Worm (Caenorhabditis elegans): ENCODE measurements around the gene W02G9.4.
"Not testable (repeated sequence)": the region's sequence is repeated elsewhere in the genome, so short reads cannot be mapped to it uniquely, and the experiment has no call there.

Gene W02G9.4

ce11 chrV:2666600-2666999, at the start of gene W02G9.4:
Gene W02G9.4 (plus strand): TSS chrV:2666900.
- no peak for TF ChIP-seq W03F9.2 (tag; optimal IDR thresholded peaks at IDR 0.05)
- TF ChIP-seq him-1 (tag; optimal IDR thresholded peaks at IDR 0.05) = no peak
- TF ChIP-seq dao-5 (tag; optimal IDR thresholded peaks at IDR 0.05) = no peak

- TF ChIP-seq dao-5 (tag; optimal IDR thresholded peaks at IDR 0.05) (no peak), him-1 (tag; optimal IDR thresholded peaks at IDR 0.05) (no peak), W03F9.2 (tag; optimal IDR thresholded peaks at IDR 0.05) (no peak)
These were observed 49.2 kb upstream of the W02G9.4 start for ce11 chrV:2617499-2617898.

ce11 chrV:2621879-2622278, 44.8 kb upstream of the W02G9.4 start, which contains the start of gene srh-271:
Gene srh-271 (minus strand): TSS chrV:2621979.
- TF ChIP-seq dao-5 (tag; optimal IDR thresholded peaks at IDR 0.05) = no peak
- TF ChIP-seq W03F9.2 (tag; optimal IDR thresholded peaks at IDR 0.05) = no peak
- no peak for TF ChIP-seq him-1 (tag; optimal IDR thresholded peaks at IDR 0.05)

- TF ChIP-seq W03F9.2 (tag; optimal IDR thresholded peaks at IDR 0.05) = no peak
- no peak for TF ChIP-seq him-1 (tag; optimal IDR thresholded peaks at IDR 0.05)
- no peak for TF ChIP-seq dao-5 (tag; optimal IDR thresholded peaks at IDR 0.05)
These were observed 42.9 kb upstream of the W02G9.4 start for ce11 chrV:2623765-2624164.

ce11 chrV:2625360-2625759, 41.3 kb upstream of the W02G9.4 start, which contains the start of gene sknr-1:
Gene sknr-1 (minus strand): TSS chrV:2625460.
- TF ChIP-seq dao-5, W03F9.2, him-1 (tag; optimal IDR thresholded peaks at IDR 0.05): not testable (repeated sequence)

ce11 chrV:2638545-2638944, 28.2 kb upstream of the W02G9.4 start, which contains the start of gene W02H5.19:
Gene W02H5.19 (plus strand): TSS chrV:2638890.
- TF ChIP-seq W03F9.2 (tag; optimal IDR thresholded peaks at IDR 0.05) = peak; percentile 82
- TF ChIP-seq dao-5 (tag; optimal IDR thresholded peaks at IDR 0.05) = no peak
- peak; percentile 28 for TF ChIP-seq him-1 (tag; optimal IDR thresholded peaks at IDR 0.05)

DNA sequence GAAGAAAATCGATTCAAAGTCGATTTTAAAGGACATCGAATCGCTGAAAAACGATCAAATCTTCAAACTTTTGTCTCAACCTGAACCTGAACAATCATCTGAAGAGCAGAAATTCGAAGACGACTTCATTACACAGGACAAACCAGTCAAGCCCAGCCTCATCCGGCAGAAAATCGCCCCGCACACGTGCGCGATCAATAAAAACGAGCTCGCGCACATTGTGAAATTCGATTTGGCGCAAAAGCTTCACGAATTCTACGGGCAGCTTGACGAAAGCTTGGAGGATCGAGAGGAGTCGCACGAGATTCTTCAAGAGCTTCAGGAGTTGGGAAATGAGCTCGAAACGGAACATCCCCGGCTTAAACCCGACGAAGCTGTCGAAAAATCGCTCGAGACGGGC, 27.7 kb upstream of the W02G9.4 start, which contains the start of gene W02H5.2:
Gene W02H5.2, plus strand, starts transcription at position 301 of the 400 bp plus-strand sequence.
- TF ChIP-seq him-1 (tag; optimal IDR thresholded peaks at IDR 0.05) = no peak
- no peak for TF ChIP-seq W03F9.2 (tag; optimal IDR thresholded peaks at IDR 0.05)
- TF ChIP-seq dao-5 (tag; optimal IDR thresholded peaks at IDR 0.05) = no peak

- TF ChIP-seq dao-5 (tag; optimal IDR thresholded peaks at IDR 0.05) (no peak), him-1 (tag; optimal IDR thresholded peaks at IDR 0.05) (no peak), W03F9.2 (tag; optimal IDR thresholded peaks at IDR 0.05) (no peak)
These were observed 27.2 kb upstream of the W02G9.4 start for ce11 chrV:2639506-2639905.

- TF ChIP-seq W03F9.2 (tag; optimal IDR thresholded peaks at IDR 0.05) = no peak
- no peak for TF ChIP-seq him-1 (tag; optimal IDR thresholded peaks at IDR 0.05)
These were observed 20.6 kb upstream of the W02G9.4 start for ce11 chrV:2646067-2646466.

DNA sequence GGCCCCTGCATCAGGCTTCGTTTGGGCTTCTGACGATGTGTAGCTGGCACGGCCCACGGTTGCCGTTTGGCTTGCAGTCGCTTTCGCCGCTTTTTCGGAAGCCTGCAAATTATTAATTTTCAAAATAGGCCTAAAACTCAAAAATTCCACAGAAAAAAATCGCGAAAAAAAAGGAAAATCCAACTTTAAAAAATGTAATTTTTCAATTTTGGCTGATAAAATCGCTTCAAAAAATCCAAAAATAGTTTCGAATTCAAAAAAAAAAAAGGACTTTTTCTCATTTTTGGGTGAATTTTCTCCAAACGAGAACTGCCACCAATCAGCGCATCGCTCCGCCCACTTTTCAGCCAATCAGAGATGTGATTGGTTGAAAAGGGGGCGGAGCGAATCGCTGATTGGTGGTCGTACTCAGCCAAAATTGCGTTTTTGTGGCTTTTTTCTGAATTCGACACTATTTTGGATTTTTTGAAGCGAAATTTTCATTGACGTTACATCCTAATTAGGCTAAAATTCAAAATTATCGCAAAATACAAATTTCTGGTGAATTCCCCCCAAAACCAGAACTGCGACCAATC, 19.4 kb upstream of the W02G9.4 start:
- TF ChIP-seq dao-5 (tag; optimal IDR thresholded peaks at IDR 0.05) = no peak
- no peak for TF ChIP-seq W03F9.2 (tag; optimal IDR thresholded peaks at IDR 0.05)
- TF ChIP-seq him-1 (tag; optimal IDR thresholded peaks at IDR 0.05) = no peak

ce11 chrV:2650980-2651379, 15.7 kb upstream of the W02G9.4 start:
- no peak for TF ChIP-seq him-1 (tag; optimal IDR thresholded peaks at IDR 0.05)
- no peak for TF ChIP-seq W03F9.2 (tag; optimal IDR thresholded peaks at IDR 0.05)
- no peak for TF ChIP-seq dao-5 (tag; optimal IDR thresholded peaks at IDR 0.05)

DNA sequence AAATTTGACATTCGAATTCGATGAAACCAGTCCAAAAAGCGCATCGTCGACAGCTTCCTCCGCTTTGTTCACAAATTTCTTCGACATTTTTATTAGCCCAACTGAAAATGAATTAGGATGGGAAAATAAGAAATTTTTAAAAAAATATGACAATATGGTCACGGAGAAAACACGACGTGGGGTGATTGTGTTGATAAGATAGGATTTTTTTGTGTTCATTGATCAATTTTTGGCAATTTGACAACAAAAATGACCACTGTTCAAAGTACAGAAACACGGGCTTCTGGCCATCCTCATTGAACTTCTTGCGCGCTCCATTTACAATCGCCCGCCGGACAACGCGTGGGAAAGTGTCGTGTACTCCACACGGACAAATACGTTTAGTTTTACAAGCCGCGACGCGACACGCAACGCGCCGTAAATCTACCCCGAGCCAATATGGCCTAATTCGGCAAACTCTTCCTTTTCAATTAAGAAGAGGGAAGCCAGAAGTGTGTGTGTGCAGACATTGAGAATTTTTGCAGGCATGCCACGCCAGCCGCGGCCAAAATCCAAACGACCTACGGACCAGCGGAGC, 14.1 kb upstream of the W02G9.4 start, which contains the start of the genes W02H5.8 and angl-1:
Gene W02H5.8, minus strand, starts transcription at position 101 of the 577 bp plus-strand sequence.
Gene angl-1, plus strand, starts transcription at position 527 of the 577 bp plus-strand sequence.
- TF ChIP-seq dao-5 (tag; optimal IDR thresholded peaks at IDR 0.05) (no peak), W03F9.2 (tag; optimal IDR thresholded peaks at IDR 0.05) (no peak), him-1 (tag; optimal IDR thresholded peaks at IDR 0.05) (no peak)

DNA sequence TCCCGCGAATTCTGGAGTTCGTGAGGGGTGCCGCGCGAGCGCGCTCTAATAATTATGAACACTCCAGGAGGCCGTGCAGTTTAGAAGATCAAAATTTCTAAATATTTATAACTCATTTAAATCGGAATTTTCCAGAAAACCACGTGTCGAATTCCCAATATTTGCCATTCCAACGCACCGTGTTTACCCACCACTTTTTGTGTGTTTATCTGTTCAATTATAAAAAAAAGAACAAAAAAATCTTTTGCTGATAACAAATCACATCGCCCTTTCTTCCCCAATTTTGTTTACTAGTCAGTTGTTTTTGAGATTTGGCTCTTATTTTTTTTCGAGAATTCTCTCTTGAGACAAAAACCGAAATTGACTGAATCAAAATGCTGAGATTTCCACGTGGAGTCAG, 10.5 kb upstream of the W02G9.4 start:
- TF ChIP-seq him-1 (tag; optimal IDR thresholded peaks at IDR 0.05) (no peak), W03F9.2 (tag; optimal IDR thresholded peaks at IDR 0.05) (no peak), dao-5 (tag; optimal IDR thresholded peaks at IDR 0.05) (no peak)

- peak; percentile 2 for TF ChIP-seq W03F9.2 (tag; optimal IDR thresholded peaks at IDR 0.05)
- no peak for TF ChIP-seq dao-5 (tag; optimal IDR thresholded peaks at IDR 0.05)
- no peak for TF ChIP-seq him-1 (tag; optimal IDR thresholded peaks at IDR 0.05)
These were observed 9.0 kb upstream of the W02G9.4 start for ce11 chrV:2657682-2658081.

Measured in whole organism, L4/young adult.